Worm (Caenorhabditis elegans): Measurements from ENCODE around the gene F48B9.1.

Gene F48B9.1

ce11 chrX:2220850-2221249, 40.2 kb downstream of the F48B9.1 start, which contains the start of gene hex-1:
hex-1 (plus strand) TSS chrX:2221150.
- no peak for TF ChIP-seq unc-55 (GFP tag; optimal IDR thresholded peaks at IDR 0.05)
- TF ChIP-seq egl-27 (tag; optimal IDR thresholded peaks at IDR 0.05), result no peak

ce11 chrX:2226875-2227355, 46.2 kb downstream of the F48B9.1 start:
- TF ChIP-seq ztf-11 (tag; optimal IDR thresholded peaks at IDR 0.05) (no peak), zag-1 (tag; optimal IDR thresholded peaks at IDR 0.05) (peak; percentile 44), elt-1 (tag; optimal IDR thresholded peaks at IDR 0.05) (no peak), sma-3 (GFP tag; optimal IDR thresholded peaks at IDR 0.05) (peak; percentile 55), snpc-4 (tag; optimal IDR thresholded peaks at IDR 0.05) (peak; percentile 48), nhr-11 (tag; optimal IDR thresholded peaks at IDR 0.05) (no peak), mab-5 (tag; optimal IDR thresholded peaks at IDR 0.05) (no peak), crh-2 (tag; optimal IDR thresholded peaks at IDR 0.05) (peak; percentile 71), nhr-129 (tag; optimal IDR thresholded peaks at IDR 0.05) (peak; percentile 77), skn-1 (tag; optimal IDR thresholded peaks at IDR 0.05) (no peak), nhr-10 (tag; optimal IDR thresholded peaks at IDR 0.05) (no peak), lin-11 (tag; optimal IDR thresholded peaks at IDR 0.05) (peak; percentile 69), ama-1 (optimal IDR thresholded peaks at IDR 0.05) (no peak), nhr-21 (tag; optimal IDR thresholded peaks at IDR 0.05) (peak; percentile 76), sma-9 (GFP tag; optimal IDR thresholded peaks at IDR 0.05) (peak; percentile 81), sma-9 (tag; optimal IDR thresholded peaks at IDR 0.05) (no peak), alr-1 (tag; optimal IDR thresholded peaks at IDR 0.05) (no peak), elt-3 (tag; optimal IDR thresholded peaks at IDR 0.05) (no peak), ceh-82 (tag; optimal IDR thresholded peaks at IDR 0.05) (no peak), nhr-25 (tag; optimal IDR thresholded peaks at IDR 0.05) (peak; percentile 41), aly-2 (tag; optimal IDR thresholded peaks at IDR 0.05) (no peak), nhr-12 (tag; optimal IDR thresholded peaks at IDR 0.05) (no peak), fos-1 (tag; optimal IDR thresholded peaks at IDR 0.05) (peak; percentile 38), mdl-1 (tag; optimal IDR thresholded peaks at IDR 0.05) (peak in 1 of 2 experiments; percentile 26), lsy-2 (tag; optimal IDR thresholded peaks at IDR 0.05) (peak; percentile 53 to 66), ztf-4 (tag; optimal IDR thresholded peaks at IDR 0.05) (no peak), peb-1 (tag; optimal IDR thresholded peaks at IDR 0.05) (no peak), ztf-1 (GFP tag; conservative IDR thresholded peaks at IDR 0.05) (no peak), blmp-1 (tag; optimal IDR thresholded peaks at IDR 0.05; ENCODE audit: insufficient read depth) (no peak), nhr-77 (tag; optimal IDR thresholded peaks at IDR 0.05) (no peak), unc-55 (GFP tag; optimal IDR thresholded peaks at IDR 0.05) (peak; percentile 76), nhr-6 (tag; optimal IDR thresholded peaks at IDR 0.05) (peak; percentile 22), nhr-237 (tag; optimal IDR thresholded peaks at IDR 0.05) (no peak), gmeb-1 (tag; optimal IDR thresholded peaks at IDR 0.05) (peak; percentile 44), Y55F3AM.14 (GFP tag; optimal IDR thresholded peaks at IDR 0.05) (peak; percentile 50), lin-13 (GFP tag; optimal IDR thresholded peaks at IDR 0.05) (peak; percentile 70), nhr-23 (tag; optimal IDR thresholded peaks at IDR 0.05) (no peak), mbf-1 (tag; optimal IDR thresholded peaks at IDR 0.05) (no peak), egl-27 (tag; optimal IDR thresholded peaks at IDR 0.05) (no peak), sem-4 (tag; optimal IDR thresholded peaks at IDR 0.05) (peak; percentile 24), ceh-16 (tag; optimal IDR thresholded peaks at IDR 0.05) (no peak), C34F6.9 (tag; optimal IDR thresholded peaks at IDR 0.05) (peak; percentile 55), unc-39 (tag; optimal IDR thresholded peaks at IDR 0.05) (no peak), unc-62 (GFP tag; optimal IDR thresholded peaks at IDR 0.05) (no peak), lin-39 (tag; optimal IDR thresholded peaks at IDR 0.05) (no peak), dmd-4 (tag; optimal IDR thresholded peaks at IDR 0.05) (no peak), R02D3.7 (tag; optimal IDR thresholded peaks at IDR 0.05) (no peak), F13H6.1 (tag; optimal IDR thresholded peaks at IDR 0.05) (peak; percentile 54), ZK546.5 (tag; optimal IDR thresholded peaks at IDR 0.05) (no peak)
